Fruit fly (Drosophila melanogaster) whole organism: ENCODE data around the gene CG34313.

ENCODE experiments used
- CG8478 ChIP-seq: fragments of >200 bp; optimal IDR thresholded peaks from 2 replicates; lab custom pipeline; 2018; ENCODE audit warnings: inconsistent platforms
- Dll ChIP-seq: fragments of >200 bp; optimal IDR thresholded peaks from 2 replicates; lab custom pipeline; 2017
- EcR ChIP-seq, 2 experiments: fragments of >200 bp; optimal IDR thresholded peaks; 2 replicates each; lab custom pipeline; 2017; ENCODE audit warnings: missing biosample characterization in 2 of 2, missing genetic modification characterization in 2 of 2, missing genetic modification reagents in 2 of 2
- pan ChIP-seq: fragments of >200 bp; optimal IDR thresholded peaks from 2 replicates; lab custom pipeline; 2017
- psq ChIP-seq: fragments of >200 bp; optimal IDR thresholded peaks from 2 replicates; lab custom pipeline; 2017
- usp ChIP-seq: fragments of >200 bp; optimal IDR thresholded peaks from 2 replicates; lab custom pipeline; 2017; ENCODE audit warnings: missing biosample characterization, missing genetic modification characterization, mixed read lengths

Gene CG34313

dm6 chr2L:16880930-16881329 lies 1.6 kb downstream of the CG34313 start:
- no peak for TF ChIP-seq psq (lab: Kevin White, UChicago)
- no peak for TF ChIP-seq pan (lab: Kevin White, UChicago)
- no peak for TF ChIP-seq Dll (lab: Kevin White, UChicago)
- TF ChIP-seq CG8478 (lab: Kevin White, UChicago): no peak
- TF ChIP-seq EcR (GFP tag; optimal IDR thresholded peaks at IDR 0.05; lab: Kevin White, UChicago): no peak
- TF ChIP-seq usp (GFP tag; lab: Kevin White, UChicago): no peak

- TF ChIP-seq CG8478 (lab: Kevin White, UChicago) (no peak), pan (lab: Kevin White, UChicago) (no peak), EcR (GFP tag; optimal IDR thresholded peaks at IDR 0.05; lab: Kevin White, UChicago) (no peak), usp (GFP tag; lab: Kevin White, UChicago) (no peak), Dll (lab: Kevin White, UChicago) (no peak), psq (lab: Kevin White, UChicago) (no peak)
Observed at dm6 chr2L:16882372-16882771, 3.1 kb downstream of the CG34313 start.

- no peak for TF ChIP-seq Dll (lab: Kevin White, UChicago)
- TF ChIP-seq EcR (GFP tag; optimal IDR thresholded peaks at IDR 0.05; lab: Kevin White, UChicago): no peak
- no peak for TF ChIP-seq CG8478 (lab: Kevin White, UChicago)
- no peak for TF ChIP-seq usp (GFP tag; lab: Kevin White, UChicago)
- no peak for TF ChIP-seq psq (lab: Kevin White, UChicago)
- TF ChIP-seq pan (lab: Kevin White, UChicago): no peak
Observed at dm6 chr2L:16882871-16883849, 3.8 kb downstream of the CG34313 start.

dm6 chr2L:16884702-16885101 lies 5.4 kb downstream of the CG34313 start:
- TF ChIP-seq pan (lab: Kevin White, UChicago): no peak
- TF ChIP-seq EcR (GFP tag; optimal IDR thresholded peaks at IDR 0.05; lab: Kevin White, UChicago): no peak
- no peak for TF ChIP-seq CG8478 (lab: Kevin White, UChicago)
- no peak for TF ChIP-seq psq (lab: Kevin White, UChicago)
- no peak for TF ChIP-seq Dll (lab: Kevin White, UChicago)
- TF ChIP-seq usp (GFP tag; lab: Kevin White, UChicago): no peak

- TF ChIP-seq usp (GFP tag; lab: Kevin White, UChicago) (no peak), pan (lab: Kevin White, UChicago) (no peak), Dll (lab: Kevin White, UChicago) (no peak), CG8478 (lab: Kevin White, UChicago) (no peak)
Observed at dm6 chr2L:16885347-16885746, 6.0 kb downstream of the CG34313 start.

- no peak for TF ChIP-seq CG8478 (lab: Kevin White, UChicago)
- no peak for TF ChIP-seq usp (GFP tag; lab: Kevin White, UChicago)
- TF ChIP-seq pan (lab: Kevin White, UChicago): no peak
- no peak for TF ChIP-seq Dll (lab: Kevin White, UChicago)
- no peak for TF ChIP-seq psq (lab: Kevin White, UChicago)
- TF ChIP-seq EcR (GFP tag; optimal IDR thresholded peaks at IDR 0.05; lab: Kevin White, UChicago): no peak
Observed at dm6 chr2L:16886459-16886858, 7.1 kb downstream of the CG34313 start.

dm6 chr2L:16887660-16888573 lies 8.6 kb downstream of the CG34313 start, which contains the start of the genes osi and tweek:
Gene osi, minus strand, starts transcription at chr2L:16887966.
Gene tweek, plus strand, starts transcription at chr2L:16888490.
- no peak for TF ChIP-seq Dll (lab: Kevin White, UChicago)
- no peak for TF ChIP-seq usp (GFP tag; lab: Kevin White, UChicago)
- TF ChIP-seq EcR (GFP tag; optimal IDR thresholded peaks at IDR 0.05; lab: Kevin White, UChicago): no peak
- no peak for TF ChIP-seq pan (lab: Kevin White, UChicago)
- TF ChIP-seq psq (lab: Kevin White, UChicago): no peak
- no peak for TF ChIP-seq CG8478 (lab: Kevin White, UChicago)

- TF ChIP-seq Dll (lab: Kevin White, UChicago) (no peak), pan (lab: Kevin White, UChicago) (peak; percentile 4), EcR (GFP tag; optimal IDR thresholded peaks at IDR 0.05; lab: Kevin White, UChicago) (peak in 1 of 2 experiments; percentile 45)
Observed at dm6 chr2L:16888574-16889376, 9.5 kb downstream of the CG34313 start.

dm6 chr2L:16889608-16890007 lies 10.3 kb downstream of the CG34313 start, which contains the start of gene CG42556:
Gene CG42556, plus strand, starts transcription at chr2L:16889908.
- TF ChIP-seq usp (GFP tag; lab: Kevin White, UChicago) (no peak), pan (lab: Kevin White, UChicago) (no peak), EcR (GFP tag; optimal IDR thresholded peaks at IDR 0.05; lab: Kevin White, UChicago) (no peak)

- TF ChIP-seq Dll (lab: Kevin White, UChicago): no peak
- no peak for TF ChIP-seq CG8478 (lab: Kevin White, UChicago)
- TF ChIP-seq EcR (GFP tag; optimal IDR thresholded peaks at IDR 0.05; lab: Kevin White, UChicago): no peak
- TF ChIP-seq usp (GFP tag; lab: Kevin White, UChicago): no peak
- TF ChIP-seq pan (lab: Kevin White, UChicago): no peak
- TF ChIP-seq psq (lab: Kevin White, UChicago): no peak
Observed at dm6 chr2L:16900373-16900772, 21.1 kb downstream of the CG34313 start, which contains the start of gene CG31805. Gene CG31805, minus strand, starts transcription at chr2L:16900473.
